Worm (Caenorhabditis elegans): ENCODE measurements around the gene R04B5.7.

- TF ChIP-seq ref-1 (GFP tag; conservative IDR thresholded peaks at IDR 0.05), result no peak
- no peak for TF ChIP-seq ztf-29 (GFP tag; IDR thresholded peaks at IDR 0.05)
- no peak for TF ChIP-seq cog-1 (tag; optimal IDR thresholded peaks at IDR 0.05)
- no peak for TF ChIP-seq tab-1 (GFP tag; IDR thresholded peaks at IDR 0.05)
- no peak for TF ChIP-seq med-1 (GFP tag; optimal IDR thresholded peaks at IDR 0.05; ENCODE audit: insufficient read depth)
- no peak for TF ChIP-seq ztf-23 (GFP tag; IDR thresholded peaks at IDR 0.05)
- no peak for TF ChIP-seq flt-1 (GFP tag; IDR thresholded peaks at IDR 0.05)
- TF ChIP-seq klf-2 (GFP tag; conservative IDR thresholded peaks at IDR 0.05), result no peak
Observed at ce11 chrV:10101916-10102315, 11.6 kb upstream of the R04B5.7 start, which contains the start of gene C08B6.14.
